Fruit fly (Drosophila melanogaster) whole organism, wandering third instar larva: ENCODE measurements around the gene Takl1.

Experiments
- h ChIP-seq: fragments of 200-800 bp; sonication (Bioruptor generic); optimal IDR thresholded peaks from 3 replicates; lab custom pipeline; 2016; ENCODE audit warnings: missing biosample characterization, mild to moderate bottlenecking, missing genetic modification characterization
- jim ChIP-seq: fragments of 175-275, 200-325 bp; sonication (Bioruptor generic); optimal IDR thresholded peaks from 2 replicates; lab custom pipeline; 2016; ENCODE audit warnings: missing biosample characterization, mild to moderate bottlenecking, missing genetic modification characterization
- pan ChIP-seq: fragments of >200 bp; optimal IDR thresholded peaks from 2 replicates; lab custom pipeline; 2017
- psq ChIP-seq: fragments of 200-800 bp; sonication (Bioruptor generic); optimal IDR thresholded peaks from 3 replicates; lab custom pipeline; 2017; ENCODE audit warnings: missing biosample characterization, mild to moderate bottlenecking, missing genetic modification characterization, moderate library complexity
- tai ChIP-seq: sonication (Bioruptor generic); optimal IDR thresholded peaks from 2 replicates; lab custom pipeline; 2016; ENCODE audit warnings: missing biosample characterization, missing genetic modification characterization

dm6 chr3R:20774125-20774524 lies 1.7 kb upstream of the Takl1 start:
- TF ChIP-seq tai (GFP tag; lab: Kevin White, UChicago) (no peak), h (GFP tag; lab: Kevin White, UChicago) (no peak), psq (GFP tag; lab: Kevin White, UChicago) (no peak), pan (lab: Kevin White, UChicago) (no peak), jim (no peak)
